Fruit fly (Drosophila melanogaster): Measurements from ENCODE around the gene CG12099.

CG12099 gene

dm6 chr3L:1545693-1546329 is 12.5 kb downstream of the CG12099 start, which contains the start of the genes CG32313 and Pcyt1 (continued):
- TF ChIP-seq Lhr (GFP tag; optimal IDR thresholded peaks at IDR 0.05) (peak; percentile 62), sima (GFP tag; optimal IDR thresholded peaks at IDR 0.05) (no peak), sug (tag; optimal IDR thresholded peaks at IDR 0.05) (peak; percentile 5), nau (GFP tag; optimal IDR thresholded peaks at IDR 0.05) (no peak), CG16815 (GFP tag; optimal IDR thresholded peaks at IDR 0.05) (no peak), schlank (tag; optimal IDR thresholded peaks at IDR 0.05) (no peak)

- peak; percentile 80 for TF ChIP-seq grn (GFP tag; optimal IDR thresholded peaks at IDR 0.05)
- no peak for TF ChIP-seq Hand (GFP tag; optimal IDR thresholded peaks at IDR 0.05)
- TF ChIP-seq CG8281 (tag; optimal IDR thresholded peaks at IDR 0.05) = peak; percentile 64
- TF ChIP-seq pfk (GFP tag; optimal IDR thresholded peaks at IDR 0.05) = peak; percentile 75
- TF ChIP-seq Med (GFP tag) = no peak
- 0 out of 3 replicates have a peak, but pooled peaks have one; percentile 32 for TF ChIP-seq vnd (GFP tag; IDR thresholded peaks at IDR 0.05; ENCODE audit: partially characterized antibody)
- no peak for TF ChIP-seq trh (GFP tag; optimal IDR thresholded peaks at IDR 0.05)
- TF ChIP-seq Drgx (GFP tag; IDR thresholded peaks at IDR 0.05) = 0 out of 2 replicates have a peak, but pooled peaks have one; percentile 10
- TF ChIP-seq CG34376 (GFP tag; optimal IDR thresholded peaks at IDR 0.05) = peak; percentile 35
- peak; percentile 11 for TF ChIP-seq Deaf1 (tag; optimal IDR thresholded peaks at IDR 0.05)
- no peak for TF ChIP-seq Mes4 (GFP tag; optimal IDR thresholded peaks at IDR 0.05)
- TF ChIP-seq Bgb (GFP tag; IDR thresholded peaks at IDR 0.05; ENCODE audit: partially characterized antibody) = no peak
- peak; percentile 8 for TF ChIP-seq Hmr (GFP tag; optimal IDR thresholded peaks at IDR 0.05)
- TF ChIP-seq Sox100B (GFP tag; optimal IDR thresholded peaks at IDR 0.05) = no peak
- TF ChIP-seq pros (GFP tag; optimal IDR thresholded peaks at IDR 0.05) = peak; percentile 87
- peak; percentile 30 for TF ChIP-seq CG2678 (tag; optimal IDR thresholded peaks at IDR 0.05)
- peak; percentile 2 for TF ChIP-seq CG2120 (GFP tag; optimal IDR thresholded peaks at IDR 0.05)
- TF ChIP-seq CG10543 (GFP tag; optimal IDR thresholded peaks at IDR 0.05) = peak; percentile 9
- TF ChIP-seq hbn (GFP tag; IDR thresholded peaks at IDR 0.05; ENCODE audit: partially characterized antibody) = peak; percentile 26; the same call in 1 of the 2 replicates
- no peak for TF ChIP-seq CG4360 (GFP tag; IDR thresholded peaks at IDR 0.05)
- TF ChIP-seq fu2 (GFP tag; optimal IDR thresholded peaks at IDR 0.05) = no peak
- peak; percentile 76 for TF ChIP-seq twi (tag; optimal IDR thresholded peaks at IDR 0.05)
- TF ChIP-seq Hr51 (GFP tag; optimal IDR thresholded peaks at IDR 0.05) = peak in 1 of 2 experiments; percentile 12
- peak; percentile 23 for TF ChIP-seq gem (tag; optimal IDR thresholded peaks at IDR 0.05)
- TF ChIP-seq CG15514 (GFP tag; optimal IDR thresholded peaks at IDR 0.05) = peak; percentile 23
- TF ChIP-seq NC2β (GFP tag; optimal IDR thresholded peaks at IDR 0.05) = no peak
- TF ChIP-seq sug (tag; optimal IDR thresholded peaks at IDR 0.05) = peak; percentile 53
- no peak for TF ChIP-seq CG9932 (GFP tag; IDR thresholded peaks at IDR 0.05)
Measured at dm6 chr3L:1538314-1538854, 19.9 kb downstream of the CG12099 start.

DNA sequence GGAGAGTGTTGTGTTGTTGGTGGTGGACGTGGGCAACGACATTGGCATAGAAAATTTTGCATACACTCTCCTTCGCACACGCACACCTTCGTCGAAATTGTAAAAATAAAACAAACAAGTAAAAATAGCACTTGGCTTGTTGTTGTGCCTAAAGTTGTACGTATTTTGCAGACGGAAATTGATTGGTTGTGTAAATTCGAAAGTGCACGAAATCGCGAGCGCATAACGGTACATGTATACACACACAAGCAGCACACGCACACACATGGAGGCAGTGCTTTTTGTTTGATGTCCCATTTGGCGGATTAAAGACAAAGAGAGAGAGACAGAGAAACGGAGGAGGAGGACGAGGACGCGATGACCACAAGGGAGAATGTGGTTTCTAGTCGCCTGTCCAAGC is 20.9 kb downstream of the CG12099 start:
- TF ChIP-seq chinmo (GFP tag; IDR thresholded peaks at IDR 0.05; ENCODE audit: partially characterized antibody) = 0 out of 4 replicates have a peak, but pooled peaks have one; percentile 20
- peak; percentile 6 for TF ChIP-seq MESR4 (GFP tag; optimal IDR thresholded peaks at IDR 0.05)
- TF ChIP-seq cg (GFP tag; optimal IDR thresholded peaks at IDR 0.05) = peak; percentile 74
- no peak for TF ChIP-seq CG7372 (GFP tag; IDR thresholded peaks at IDR 0.05)
